Worm (Caenorhabditis elegans) whole organism, L2 larva: ENCODE results near the gene nspf-3.
A peak's percentile ranks its signal among the peaks of the same experiment; 100 is the strongest.

ENCODE experiments used
- C34F6.9 ChIP-seq: fragments of 150-350 bp; optimal IDR thresholded peaks from 2 replicates; lab custom pipeline; 2014; ENCODE audit warnings: missing biosample characterization, missing genetic modification characterization
- F13H6.1 ChIP-seq: sonication (generic microtip); optimal IDR thresholded peaks from 2 replicates; lab custom pipeline; 2016; ENCODE audit warnings: missing genetic modification characterization, missing compliant biosample characterization
- R02D3.7 ChIP-seq: fragments of 150-350 bp; optimal IDR thresholded peaks from 2 replicates; lab custom pipeline; 2014; ENCODE audit warnings: missing biosample characterization, missing genetic modification characterization
- Y55F3AM.14 ChIP-seq: fragments of 200-800 bp; sonication (Bioruptor generic); optimal IDR thresholded peaks from 2 replicates; lab custom pipeline; 2018; ENCODE audit warnings: mild to moderate bottlenecking, missing genetic modification characterization, missing compliant biosample characterization
- ZK546.5 ChIP-seq: sonication (generic microtip); optimal IDR thresholded peaks from 2 replicates; lab custom pipeline; 2017; ENCODE audit warnings: missing biosample characterization, missing genetic modification characterization
- alr-1 ChIP-seq: fragments of 150-350 bp; optimal IDR thresholded peaks from 2 replicates; lab custom pipeline; 2014; ENCODE audit warnings: missing biosample characterization, missing genetic modification characterization
- ama-1 ChIP-seq: fragments of 150-350 bp; optimal IDR thresholded peaks from 2 replicates; lab custom pipeline; 2018; ENCODE audit warnings: inconsistent platforms
- blmp-1 ChIP-seq: sonication (generic microtip); optimal IDR thresholded peaks from 2 replicates; lab custom pipeline; 2017; ENCODE audit warnings: missing genetic modification characterization, mild to moderate bottlenecking, missing compliant biosample characterization, antibody characterized with exemption, moderate library complexity; ENCODE audit not compliant: insufficient read depth
- ceh-16 ChIP-seq: fragments of 150-350 bp; optimal IDR thresholded peaks from 2 replicates; lab custom pipeline; 2014; ENCODE audit warnings: missing biosample characterization, missing genetic modification characterization
- ceh-82 ChIP-seq: fragments of 150-350 bp; optimal IDR thresholded peaks from 2 replicates; lab custom pipeline; 2014; ENCODE audit warnings: missing biosample characterization, missing genetic modification characterization
- crh-2 ChIP-seq: sonication (generic microtip); optimal IDR thresholded peaks from 2 replicates; lab custom pipeline; 2017; ENCODE audit warnings: missing biosample characterization, missing genetic modification characterization
- egl-27 ChIP-seq: sonication (generic microtip); optimal IDR thresholded peaks from 3 replicates; lab custom pipeline; 2017; ENCODE audit warnings: missing biosample characterization, missing genetic modification reagents, missing genetic modification characterization
- elt-1 ChIP-seq: fragments of 150-350 bp; optimal IDR thresholded peaks from 2 replicates; lab custom pipeline; 2014; ENCODE audit warnings: missing biosample characterization, missing genetic modification characterization
- fos-1 ChIP-seq: fragments of 150-350 bp; optimal IDR thresholded peaks from 2 replicates; lab custom pipeline; 2014; ENCODE audit warnings: missing biosample characterization, missing genetic modification characterization
- gmeb-1 ChIP-seq: fragments of 150-350 bp; optimal IDR thresholded peaks from 2 replicates; lab custom pipeline; 2014; ENCODE audit warnings: missing biosample characterization, missing genetic modification characterization
- lin-11 ChIP-seq: fragments of 150-350 bp; sonication (generic microtip); optimal IDR thresholded peaks from 2 replicates; lab custom pipeline; 2014; ENCODE audit warnings: missing biosample characterization, missing genetic modification characterization, inconsistent platforms, mixed read lengths
- lin-13 ChIP-seq: fragments of 150-350 bp; optimal IDR thresholded peaks from 2 replicates; lab custom pipeline; 2014; ENCODE audit warnings: missing biosample characterization, missing genetic modification reagents, missing genetic modification characterization
- lsy-2 ChIP-seq, 2 experiments: fragments of 150-350 bp in 1 of 2; sonication (generic microtip) in 1 of 2; optimal IDR thresholded peaks; 2 replicates each; lab custom pipeline; 2014 to 2017; ENCODE audit warnings: missing biosample characterization in 2 of 2, missing genetic modification characterization in 2 of 2
- mab-5 ChIP-seq: fragments of 150-350 bp; optimal IDR thresholded peaks from 2 replicates; lab custom pipeline; 2014; ENCODE audit warnings: missing biosample characterization, missing genetic modification characterization
- mbf-1 ChIP-seq: sonication (generic microtip); optimal IDR thresholded peaks from 2 replicates; lab custom pipeline; 2017; ENCODE audit warnings: missing biosample characterization, missing genetic modification characterization
- mdl-1 ChIP-seq, 2 experiments: fragments of 150-350 bp in 1 of 2; sonication (generic microtip) in 1 of 2; optimal IDR thresholded peaks; 2 replicates each; lab custom pipeline; 2017; ENCODE audit warnings: missing biosample characterization in 2 of 2, missing genetic modification characterization in 2 of 2
- nhr-11 ChIP-seq: fragments of 150-350 bp; optimal IDR thresholded peaks from 2 replicates; lab custom pipeline; 2014; ENCODE audit warnings: missing biosample characterization, missing genetic modification characterization
- nhr-12 ChIP-seq: fragments of 150-350 bp; optimal IDR thresholded peaks from 2 replicates; lab custom pipeline; 2014; ENCODE audit warnings: missing biosample characterization, missing genetic modification characterization
- nhr-129 ChIP-seq: fragments of 150-350 bp; optimal IDR thresholded peaks from 2 replicates; lab custom pipeline; 2014; ENCODE audit warnings: missing biosample characterization, missing genetic modification characterization
- nhr-21 ChIP-seq: fragments of 150-350 bp; optimal IDR thresholded peaks from 2 replicates; lab custom pipeline; 2014; ENCODE audit warnings: missing biosample characterization, missing genetic modification characterization
- nhr-23 ChIP-seq: fragments of 150-350 bp; optimal IDR thresholded peaks from 2 replicates; lab custom pipeline; 2014; ENCODE audit warnings: missing biosample characterization, missing genetic modification reagents, missing genetic modification characterization
- nhr-237 ChIP-seq: fragments of 150-350 bp; optimal IDR thresholded peaks from 2 replicates; lab custom pipeline; 2014; ENCODE audit warnings: missing biosample characterization, missing genetic modification characterization
- nhr-25 ChIP-seq: fragments of 150-350 bp; sonication (generic microtip); optimal IDR thresholded peaks from 3 replicates; lab custom pipeline; 2014; ENCODE audit warnings: missing biosample characterization, missing genetic modification characterization
- nhr-6 ChIP-seq: fragments of 150-350 bp; optimal IDR thresholded peaks from 2 replicates; lab custom pipeline; 2014; ENCODE audit warnings: missing biosample characterization, missing genetic modification characterization
- nhr-77 ChIP-seq: fragments of 150-350 bp; optimal IDR thresholded peaks from 2 replicates; lab custom pipeline; 2014; ENCODE audit warnings: missing biosample characterization, missing genetic modification characterization
- sem-4 ChIP-seq: fragments of 150-350 bp; optimal IDR thresholded peaks from 2 replicates; lab custom pipeline; 2014; ENCODE audit warnings: missing biosample characterization, missing genetic modification reagents, missing genetic modification characterization
- skn-1 ChIP-seq: sonication (generic microtip); optimal IDR thresholded peaks from 2 replicates; lab custom pipeline; 2017; ENCODE audit warnings: missing biosample characterization, missing genetic modification characterization
- sma-3 ChIP-seq: sonication (generic microtip); optimal IDR thresholded peaks from 2 replicates; lab custom pipeline; 2016; ENCODE audit warnings: missing genetic modification reagents, missing genetic modification characterization, missing compliant biosample characterization
- sma-9 ChIP-seq, 2 experiments: fragments of 150-350 bp in 1 of 2; sonication (generic microtip) in 1 of 2; optimal IDR thresholded peaks; 2 replicates each; lab custom pipeline; 2014 to 2016; ENCODE audit warnings: missing genetic modification characterization in 2 of 2, mild to moderate bottlenecking in 1 of 2, missing biosample characterization in 1 of 2, missing compliant biosample characterization in 1 of 2, missing genetic modification reagents in 1 of 2, moderate library complexity in 1 of 2
- snpc-4 ChIP-seq: fragments of 150-350 bp; optimal IDR thresholded peaks from 2 replicates; lab custom pipeline; 2014; ENCODE audit warnings: missing biosample characterization, missing genetic modification characterization
- unc-62 ChIP-seq: fragments of 150-350 bp; optimal IDR thresholded peaks from 2 replicates; lab custom pipeline; 2014; ENCODE audit warnings: missing biosample characterization, missing genetic modification reagents, missing genetic modification characterization
- zag-1 ChIP-seq: fragments of 150-350 bp; optimal IDR thresholded peaks from 2 replicates; lab custom pipeline; 2014; ENCODE audit warnings: missing biosample characterization, missing genetic modification characterization
- ztf-1 ChIP-seq: fragments of 200-800 bp; sonication (Bioruptor generic); conservative IDR thresholded peaks from 2 replicates; pipeline ENCODE4 v1.3.6; 2022; ENCODE audit warnings: missing genetic modification characterization, missing compliant biosample characterization
- ztf-11 ChIP-seq: sonication (generic microtip); optimal IDR thresholded peaks from 2 replicates; lab custom pipeline; 2017; ENCODE audit warnings: missing biosample characterization, missing genetic modification characterization
- ztf-4 ChIP-seq: fragments of 150-350 bp; optimal IDR thresholded peaks from 2 replicates; lab custom pipeline; 2014; ENCODE audit warnings: missing biosample characterization, missing genetic modification characterization

The nspf-3 gene

ce11 chrII:2684783-2685182, 5.2 kb downstream of the nspf-3 start:
- no peak for TF ChIP-seq nhr-11 (tag; lab: Kevin White, UChicago)
- TF ChIP-seq sma-3 (GFP tag; lab: Kevin White, UChicago) = no peak
- TF ChIP-seq ceh-82 (tag; lab: Kevin White, UChicago) = no peak
- TF ChIP-seq nhr-6 (tag; lab: Kevin White, UChicago) = no peak
- TF ChIP-seq nhr-12 = no peak
- no peak for TF ChIP-seq nhr-21 (tag; lab: Kevin White, UChicago)
- no peak for TF ChIP-seq mdl-1 (tag; optimal IDR thresholded peaks at IDR 0.05; lab: Kevin White, UChicago)
- no peak for TF ChIP-seq F13H6.1
- TF ChIP-seq nhr-129 (tag; lab: Kevin White, UChicago) = no peak
- no peak for TF ChIP-seq unc-62 (GFP tag; lab: Kevin White, UChicago)
- no peak for TF ChIP-seq nhr-237 (tag; lab: Kevin White, UChicago)
- no peak for TF ChIP-seq crh-2 (tag; lab: Kevin White, UChicago)
- TF ChIP-seq C34F6.9 = no peak
- no peak for TF ChIP-seq snpc-4 (tag; lab: Kevin White, UChicago)
- no peak for TF ChIP-seq nhr-77 (tag; lab: Kevin White, UChicago)
- TF ChIP-seq, all 48 proteins: peak for 0

- TF ChIP-seq nhr-237 (tag; lab: Kevin White, UChicago) = no peak
- no peak for TF ChIP-seq Y55F3AM.14 (GFP tag; lab: Kevin White, UChicago)
- TF ChIP-seq egl-27 = no peak
- TF ChIP-seq ceh-16 = no peak
- TF ChIP-seq C34F6.9 = no peak
- TF ChIP-seq elt-1 (tag; lab: Kevin White, UChicago) = no peak
- TF ChIP-seq lsy-2 (tag; optimal IDR thresholded peaks at IDR 0.05; lab: Kevin White, UChicago) = no peak
- TF ChIP-seq lin-11 (tag; lab: Kevin White, UChicago) = no peak
- no peak for TF ChIP-seq blmp-1 (tag; lab: Kevin White, UChicago)
- no peak for TF ChIP-seq sem-4 (tag; lab: Kevin White, UChicago)
- no peak for TF ChIP-seq snpc-4 (tag; lab: Kevin White, UChicago)
- TF ChIP-seq crh-2 (tag; lab: Kevin White, UChicago) = no peak
- TF ChIP-seq nhr-11 (tag; lab: Kevin White, UChicago) = no peak
Observed at ce11 chrII:2684208-2684607, 5.8 kb downstream of the nspf-3 start, which contains the start of gene ceh-87. Gene ceh-87, minus strand, starts transcription at chrII:2684308.

DNA sequence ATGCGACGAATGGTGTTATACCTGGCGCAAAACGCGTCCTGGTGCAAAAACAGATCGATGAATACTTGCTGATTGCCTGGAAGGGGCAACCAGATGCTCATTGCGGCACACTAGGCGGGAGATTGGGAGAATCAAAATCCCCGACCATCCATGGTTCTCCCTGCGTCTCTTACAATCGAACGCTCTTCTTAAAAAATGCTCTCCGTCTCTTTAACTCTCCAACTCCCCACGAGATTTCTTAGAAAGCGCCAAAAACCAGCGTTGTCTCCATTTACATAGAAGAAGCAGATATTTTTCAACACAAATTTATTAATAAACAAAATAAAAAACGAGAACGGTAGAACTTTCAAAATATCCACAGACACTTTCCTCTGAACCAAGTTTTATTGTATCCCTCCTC, 8.9 kb downstream of the nspf-3 start, which contains the start of gene F34D6.1:
Gene F34D6.1, minus strand, starts transcription at position 101 of the 400 bp plus-strand sequence.
- TF ChIP-seq sem-4 (tag; lab: Kevin White, UChicago) (no peak), ama-1 (lab: Kevin White, UChicago) (no peak), snpc-4 (tag; lab: Kevin White, UChicago) (no peak), skn-1 (tag; lab: Kevin White, UChicago) (no peak), nhr-23 (tag; lab: Kevin White, UChicago) (no peak), nhr-77 (tag; lab: Kevin White, UChicago) (no peak), nhr-25 (tag; lab: Kevin White, UChicago) (no peak), ztf-11 (tag; lab: Kevin White, UChicago) (no peak), ztf-4 (tag; lab: Kevin White, UChicago) (no peak), lin-13 (no peak), sma-9 (GFP tag; optimal IDR thresholded peaks at IDR 0.05; lab: Kevin White, UChicago) (no peak), sma-9 (tag; optimal IDR thresholded peaks at IDR 0.05; lab: Kevin White, UChicago) (no peak), nhr-12 (no peak), nhr-6 (tag; lab: Kevin White, UChicago) (no peak), unc-62 (GFP tag; lab: Kevin White, UChicago) (no peak), ztf-1 (GFP tag; lab: Robert Waterston, UW) (no peak), ZK546.5 (tag; lab: Kevin White, UChicago) (no peak), crh-2 (tag; lab: Kevin White, UChicago) (no peak), Y55F3AM.14 (GFP tag; lab: Kevin White, UChicago) (no peak)

DNA sequence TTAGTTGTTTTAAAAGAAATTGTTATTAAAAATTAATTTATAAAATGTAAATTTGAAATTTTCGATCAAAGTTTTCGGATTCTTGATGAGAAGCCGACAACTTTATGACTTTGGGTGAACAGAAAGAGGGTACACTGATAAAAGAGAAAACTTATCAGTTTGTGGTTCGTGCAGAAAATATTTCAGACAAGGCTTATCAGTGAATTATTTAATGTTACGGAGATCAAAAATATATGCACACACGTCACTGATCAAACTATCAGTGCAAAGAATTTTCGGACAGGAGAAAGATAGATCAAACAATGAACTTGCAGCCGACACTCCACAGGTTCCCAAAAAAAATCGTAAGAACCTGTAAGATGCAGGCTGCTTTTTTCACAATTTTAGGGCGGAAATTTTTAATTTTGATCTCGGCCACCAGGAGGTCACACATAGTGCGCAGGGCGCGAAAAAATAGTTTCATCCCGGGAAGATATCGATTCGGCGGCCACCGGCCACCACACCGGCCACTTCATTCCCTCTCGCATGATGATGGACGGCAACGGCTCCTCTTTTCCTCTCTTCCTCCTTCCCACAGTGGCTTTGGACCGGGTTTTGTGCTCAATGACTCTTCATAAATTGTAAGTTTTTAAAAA, 12.3 kb downstream of the nspf-3 start, which contains the start of gene F22E5.17:
Gene F22E5.17, plus strand, starts transcription at position 508 of the 635 bp plus-strand sequence.
- TF ChIP-seq R02D3.7 (tag; lab: Kevin White, UChicago) (no peak), sma-3 (GFP tag; lab: Kevin White, UChicago) (no peak), mab-5 (no peak), unc-62 (GFP tag; lab: Kevin White, UChicago) (no peak), alr-1 (tag; lab: Kevin White, UChicago) (no peak), fos-1 (tag; lab: Kevin White, UChicago) (peak; percentile 88), nhr-11 (tag; lab: Kevin White, UChicago) (no peak), ztf-4 (tag; lab: Kevin White, UChicago) (no peak), mdl-1 (tag; optimal IDR thresholded peaks at IDR 0.05; lab: Kevin White, UChicago) (no peak), zag-1 (tag; lab: Kevin White, UChicago) (no peak), Y55F3AM.14 (GFP tag; lab: Kevin White, UChicago) (no peak), gmeb-1 (peak; percentile 19), sma-9 (GFP tag; optimal IDR thresholded peaks at IDR 0.05; lab: Kevin White, UChicago) (peak; percentile 77), sma-9 (tag; optimal IDR thresholded peaks at IDR 0.05; lab: Kevin White, UChicago) (no peak), mbf-1 (tag; lab: Kevin White, UChicago) (no peak), skn-1 (tag; lab: Kevin White, UChicago) (no peak), lin-11 (tag; lab: Kevin White, UChicago) (no peak), sem-4 (tag; lab: Kevin White, UChicago) (no peak), ztf-11 (tag; lab: Kevin White, UChicago) (no peak), lsy-2 (tag; optimal IDR thresholded peaks at IDR 0.05; lab: Kevin White, UChicago) (no peak), elt-1 (tag; lab: Kevin White, UChicago) (no peak), ama-1 (lab: Kevin White, UChicago) (no peak), F13H6.1 (peak; percentile 1)
- TF ChIP-seq, all 48 proteins: peak for 4
